Fruit fly (Drosophila melanogaster) whole organism, embryonic: ENCODE data around the gene CG15446.

ENCODE experiments used
- ATbp ChIP-seq: fragments of 200-800 bp; sonication (Bioruptor generic); optimal IDR thresholded peaks from 2 replicates; lab custom pipeline; 2017; ENCODE audit warnings: missing biosample characterization, mild to moderate bottlenecking, missing genetic modification characterization, missing genetic modification reagents
- Abd-B ChIP-seq: fragments of 200-800 bp; sonication (Bioruptor generic); optimal IDR thresholded peaks from 2 replicates; lab custom pipeline; 2018; ENCODE audit warnings: missing biosample characterization, mild to moderate bottlenecking, missing genetic modification characterization, moderate library complexity
- Atf6 ChIP-seq: fragments of 200-800 bp; sonication (Bioruptor generic); IDR thresholded peaks from 2 replicates; pipeline ENCODE4 v1.3.6; 2022; ENCODE audit warnings: missing biosample characterization, missing genetic modification characterization
- Blimp-1 ChIP-seq: fragments of 200-800 bp; sonication (Bioruptor generic); optimal IDR thresholded peaks from 3 replicates; lab custom pipeline; 2018; ENCODE audit warnings: missing biosample characterization, missing genetic modification characterization, mild to moderate bottlenecking, moderate library complexity, missing genetic modification reagents
- CG10654 ChIP-seq: fragments of 200-800 bp; sonication (Bioruptor generic); optimal IDR thresholded peaks from 2 replicates; lab custom pipeline; 2016; ENCODE audit warnings: missing biosample characterization, missing genetic modification characterization
- CG11695 ChIP-seq: fragments of 200-800 bp; sonication (Bioruptor generic); IDR thresholded peaks from 3 replicates; pipeline ENCODE4 v1.3.6; 2022; ENCODE audit warnings: missing biosample characterization, missing genetic modification characterization
- CG13775 ChIP-seq: fragments of 200-800 bp; sonication (Bioruptor generic); optimal IDR thresholded peaks from 3 replicates; lab custom pipeline; 2017; ENCODE audit warnings: missing biosample characterization, mild to moderate bottlenecking, missing genetic modification characterization
- CG14441 ChIP-seq: fragments of 200-800 bp; sonication (Bioruptor generic); IDR thresholded peaks from 2 replicates; pipeline ENCODE4 v1.3.6; 2022; ENCODE audit warnings: missing biosample characterization, missing genetic modification characterization
- CG16815 ChIP-seq: fragments of 200-800 bp; sonication (Bioruptor generic); optimal IDR thresholded peaks from 3 replicates; lab custom pipeline; 2017; ENCODE audit warnings: missing biosample characterization, mild to moderate bottlenecking, missing genetic modification characterization
- CG17385 ChIP-seq: fragments of 200-800 bp; sonication (Bioruptor generic); optimal IDR thresholded peaks from 3 replicates; lab custom pipeline; 2018; ENCODE audit warnings: missing biosample characterization, mild to moderate bottlenecking, missing genetic modification characterization
- CG1792 ChIP-seq: fragments of 200-800 bp; sonication (Bioruptor generic); optimal IDR thresholded peaks from 2 replicates; lab custom pipeline; 2016; ENCODE audit warnings: missing biosample characterization, missing genetic modification characterization
- CG2116 ChIP-seq: fragments of 200-800 bp; sonication (Bioruptor generic); optimal IDR thresholded peaks from 3 replicates; lab custom pipeline; 2018; ENCODE audit warnings: missing biosample characterization, mild to moderate bottlenecking, missing genetic modification characterization
- CG2120 ChIP-seq: fragments of 200-800 bp; sonication (Bioruptor generic); optimal IDR thresholded peaks from 3 replicates; lab custom pipeline; 2016; ENCODE audit warnings: missing biosample characterization, missing genetic modification characterization
- CG2678 ChIP-seq: fragments of 200-800 bp; sonication (Bioruptor generic); optimal IDR thresholded peaks from 3 replicates; lab custom pipeline; 2019; ENCODE audit warnings: missing biosample characterization, mild to moderate bottlenecking, missing genetic modification characterization, moderate library complexity
- CG42726 ChIP-seq: fragments of 200-800 bp; sonication (Bioruptor generic); IDR thresholded peaks from 2 replicates; pipeline ENCODE4 v1.3.6; 2022; ENCODE audit warnings: missing biosample characterization, missing genetic modification characterization; ENCODE audit not compliant: partially characterized antibody
- CG4404 ChIP-seq: fragments of 200-800 bp; sonication (Bioruptor generic); IDR thresholded peaks from 2 replicates; pipeline ENCODE4 v1.3.6; 2022; ENCODE audit warnings: missing biosample characterization, missing genetic modification characterization
- CG6175 ChIP-seq: fragments of 200-800 bp; sonication (Bioruptor generic); IDR thresholded peaks from 3 replicates; pipeline ENCODE4 v1.3.6; 2022; ENCODE audit warnings: missing biosample characterization, missing genetic modification characterization
- CG6689 ChIP-seq: fragments of 200-800 bp; sonication (Bioruptor generic); IDR thresholded peaks from 2 replicates; pipeline ENCODE4 v1.3.6; 2022; ENCODE audit warnings: missing biosample characterization, missing genetic modification characterization
- CG7556 ChIP-seq: fragments of 200-800 bp; sonication (Bioruptor generic); optimal IDR thresholded peaks from 2 replicates; lab custom pipeline; 2017; ENCODE audit warnings: missing biosample characterization, mild to moderate bottlenecking, missing genetic modification characterization
- CG9876 ChIP-seq: fragments of 200-800 bp; sonication (Bioruptor generic); optimal IDR thresholded peaks from 2 replicates; lab custom pipeline; 2016; ENCODE audit warnings: missing biosample characterization, missing genetic modification characterization
- Chrac-16 ChIP-seq: fragments of 200-800 bp; sonication (Bioruptor generic); optimal IDR thresholded peaks from 3 replicates; lab custom pipeline; 2016; ENCODE audit warnings: missing biosample characterization, missing genetic modification characterization
- Deaf1 ChIP-seq: fragments of 200-800 bp; optimal IDR thresholded peaks from 3 replicates; lab custom pipeline; 2019; ENCODE audit warnings: missing biosample characterization, mild to moderate bottlenecking, missing genetic modification characterization, moderate library complexity
- Dfd ChIP-seq, 2 experiments: fragments of >200 bp; optimal IDR thresholded peaks; 2 replicates each; lab custom pipeline; 2017; ENCODE audit warnings: missing biosample characterization in 2 of 2, missing genetic modification characterization in 2 of 2
- Dll ChIP-seq: fragments of 200-800 bp; sonication (Bioruptor generic); IDR thresholded peaks from 4 replicates; pipeline ENCODE4 v1.3.6; 2022; ENCODE audit warnings: missing biosample characterization, missing genetic modification characterization; ENCODE audit not compliant: partially characterized antibody
- HHEX ChIP-seq: fragments of 200-800 bp; sonication (Bioruptor generic); optimal IDR thresholded peaks from 3 replicates; lab custom pipeline; 2017; ENCODE audit warnings: missing biosample characterization, mild to moderate bottlenecking, missing genetic modification characterization, missing genetic modification reagents
- Hr39 ChIP-seq: fragments of >200 bp; optimal IDR thresholded peaks from 2 replicates; lab custom pipeline; 2017
- Med ChIP-seq: fragments of 200-800 bp; sonication (Bioruptor generic); peaks from one replicate; lab custom pipeline; 2016; ENCODE audit warnings: missing biosample characterization, missing genetic modification characterization, mild to moderate bottlenecking, inconsistent platforms, moderate library complexity
- Optix ChIP-seq: fragments of 200-800 bp; sonication (Bioruptor generic); IDR thresholded peaks from 3 replicates; pipeline ENCODE4 v1.3.6; 2022; ENCODE audit warnings: missing biosample characterization, missing genetic modification characterization
- Sin3A ChIP-seq: fragments of >200 bp; optimal IDR thresholded peaks from 2 replicates; lab custom pipeline; 2018
- Tbp ChIP-seq: fragments of >200 bp; optimal IDR thresholded peaks from 2 replicates; lab custom pipeline; 2018; ENCODE audit warnings: missing biosample characterization, missing genetic modification characterization
- ab ChIP-seq: fragments of 200-800 bp; sonication (Bioruptor generic); optimal IDR thresholded peaks from 2 replicates; lab custom pipeline; 2016; ENCODE audit warnings: missing biosample characterization, missing genetic modification characterization
- al ChIP-seq: fragments of 200-800 bp; sonication (Bioruptor generic); IDR thresholded peaks from 2 replicates; pipeline ENCODE4 v1.3.6; 2022; ENCODE audit warnings: missing biosample characterization, missing genetic modification characterization
- ap ChIP-seq: fragments of 200-800 bp; sonication (Bioruptor generic); IDR thresholded peaks from 2 replicates; pipeline ENCODE4 v1.3.6; 2022; ENCODE audit warnings: missing biosample characterization, missing genetic modification characterization
- chif ChIP-seq, 2 experiments: fragments of 200-800 bp; sonication (Bioruptor generic); optimal IDR thresholded peaks; 3 replicates each; lab custom pipeline; 2016; ENCODE audit warnings: missing biosample characterization in 2 of 2, missing genetic modification characterization in 2 of 2
- corto ChIP-seq: fragments of 200-800 bp; sonication (Bioruptor generic); optimal IDR thresholded peaks from 2 replicates; lab custom pipeline; 2016; ENCODE audit warnings: missing biosample characterization, mild to moderate bottlenecking, missing genetic modification characterization, moderate library complexity
- croc ChIP-seq: fragments of 200-800 bp; sonication (Bioruptor generic); conservative IDR thresholded peaks from 3 replicates; pipeline ENCODE4 v1.3.6; 2022; ENCODE audit warnings: missing biosample characterization, missing genetic modification characterization
- gcm ChIP-seq: fragments of 200-800 bp; sonication (Bioruptor generic); optimal IDR thresholded peaks from 2 replicates; lab custom pipeline; 2019; ENCODE audit warnings: missing biosample characterization, mild to moderate bottlenecking, missing genetic modification characterization, moderate library complexity
- hkb ChIP-seq, 2 experiments: fragments of 200-800 bp in 1 of 2; fragments of >200 bp in 1 of 2; sonication (Bioruptor generic) in 1 of 2; IDR thresholded peaks in 1 of 2; optimal IDR thresholded peaks in 1 of 2; 2 replicates each; pipeline versions ENCODE4 v1.3.6 to Lab custom; 2017 to 2022; ENCODE audit warnings: missing biosample characterization in 1 of 2, missing genetic modification characterization in 1 of 2
- inv ChIP-seq: fragments of 200-800 bp; sonication (Bioruptor generic); IDR thresholded peaks from 2 replicates; pipeline ENCODE4 v1.3.6; 2022; ENCODE audit warnings: missing biosample characterization, missing genetic modification characterization; ENCODE audit not compliant: partially characterized antibody
- jumu ChIP-seq: fragments of 200-800 bp; sonication (Bioruptor generic); optimal IDR thresholded peaks from 3 replicates; lab custom pipeline; 2016; ENCODE audit warnings: missing biosample characterization, missing genetic modification characterization
- klu ChIP-seq: fragments of 200-800 bp; sonication (Bioruptor generic); IDR thresholded peaks from 2 replicates; pipeline ENCODE4 v1.3.6; 2022; ENCODE audit warnings: missing biosample characterization, missing genetic modification characterization
- nmo ChIP-seq: fragments of 200-800 bp; sonication (Bioruptor generic); optimal IDR thresholded peaks from 2 replicates; lab custom pipeline; 2018; ENCODE audit warnings: missing biosample characterization, mild to moderate bottlenecking, missing genetic modification characterization, moderate library complexity
- phol ChIP-seq: fragments of 200-800 bp; sonication (Bioruptor generic); optimal IDR thresholded peaks from 3 replicates; lab custom pipeline; 2018; ENCODE audit warnings: missing biosample characterization, mild to moderate bottlenecking, missing genetic modification characterization, moderate library complexity
- sens ChIP-seq: fragments of 200-800 bp; sonication (Bioruptor generic); peaks from one replicate; lab custom pipeline; 2016; ENCODE audit warnings: missing biosample characterization, missing genetic modification characterization
- sima ChIP-seq: fragments of 200-800 bp; sonication (Bioruptor generic); optimal IDR thresholded peaks from 2 replicates; lab custom pipeline; 2016; ENCODE audit warnings: missing biosample characterization, missing genetic modification characterization
- tna ChIP-seq: fragments of 200-800 bp; sonication (Bioruptor generic); IDR thresholded peaks from 2 replicates; pipeline ENCODE4 v1.3.6; 2022; ENCODE audit warnings: missing biosample characterization, missing genetic modification characterization; ENCODE audit not compliant: partially characterized antibody
- ttk ChIP-seq: fragments of 200-800 bp; sonication (Bioruptor generic); IDR thresholded peaks from 2 replicates; pipeline ENCODE4 v2.1.2; 2022; ENCODE audit warnings: missing biosample characterization, missing genetic modification characterization
- vfl ChIP-seq: fragments of 200-800 bp; sonication (Bioruptor generic); optimal IDR thresholded peaks from 2 replicates; lab custom pipeline; 2016; ENCODE audit warnings: missing biosample characterization, missing genetic modification characterization
- z ChIP-seq: fragments of 200-800 bp; sonication (Bioruptor generic); IDR thresholded peaks from 3 replicates; pipeline ENCODE4 v1.3.6; 2022; ENCODE audit warnings: missing biosample characterization, missing genetic modification characterization
- zfh2 ChIP-seq: fragments of 200-800 bp; sonication (Bioruptor generic); optimal IDR thresholded peaks from 2 replicates; lab custom pipeline; 2016; ENCODE audit warnings: missing biosample characterization, missing genetic modification characterization

CG15446 gene

dm6 chrX:21053099-21053715 is 48.8 kb downstream of the CG15446 start (continued):
- TF ChIP-seq croc (GFP tag; lab: Robert Waterston, UW) (no peak; the same call in 2 of the 3 replicates), CG10654 (GFP tag; lab: Kevin White, UChicago) (peak; percentile 51), CG2678 (tag; lab: Kevin White, UChicago) (peak; percentile 60), CG9876 (GFP tag; lab: Kevin White, UChicago) (peak; percentile 69), CG13775 (GFP tag; lab: Kevin White, UChicago) (peak; percentile 82), ttk (GFP tag; lab: Robert Waterston, UW) (peak; percentile 39; the same call in 1 of the 2 replicates), inv (GFP tag; lab: Robert Waterston, UW) (peak; percentile 77), Deaf1 (tag; lab: Kevin White, UChicago) (peak; percentile 3), ap (no peak), sens (GFP tag; lab: Kevin White, UChicago) (peak; percentile 92), Atf6 (GFP tag; lab: Robert Waterston, UW) (peak; percentile 61; the same call in 1 of the 2 replicates), CG42726 (GFP tag; lab: Robert Waterston, UW) (peak; percentile 66), Chrac-16 (GFP tag; lab: Kevin White, UChicago) (no peak), nmo (GFP tag; lab: Kevin White, UChicago) (peak; percentile 65), vfl (GFP tag; lab: Kevin White, UChicago) (peak; percentile 47), CG6175 (peak; percentile 40; the same call in 1 of the 3 replicates), CG2120 (GFP tag; lab: Kevin White, UChicago) (peak; percentile 67), Blimp-1 (GFP tag; lab: Kevin White, UChicago) (peak; percentile 20), HHEX (GFP tag; lab: Kevin White, UChicago) (peak; percentile 90), CG16815 (GFP tag; lab: Kevin White, UChicago) (no peak), CG6689 (GFP tag; lab: Robert Waterston, UW) (peak; percentile 24; the same call in 1 of the 2 replicates), CG7556 (GFP tag; lab: Kevin White, UChicago) (peak; percentile 23), CG2116 (GFP tag; lab: Kevin White, UChicago) (peak; percentile 83), Dfd (GFP tag; optimal IDR thresholded peaks at IDR 0.05; lab: Kevin White, UChicago) (no peak), tna (GFP tag; lab: Robert Waterston, UW) (peak; percentile 66), CG11695 (GFP tag; lab: Robert Waterston, UW) (no peak), CG4404 (GFP tag; lab: Robert Waterston, UW) (0 out of 2 replicates have a peak, but pooled peaks have one; percentile 17), Dll (peak; percentile 77), hkb (optimal IDR thresholded peaks at IDR 0.05; lab: Kevin White, UChicago) (no peak), hkb (GFP tag; IDR thresholded peaks at IDR 0.05; lab: Robert Waterston, UW) (peak; percentile 70), Tbp (no peak), chif (GFP tag; optimal IDR thresholded peaks at IDR 0.05; lab: Kevin White, UChicago) (peak; percentile 47 to 59), CG1792 (GFP tag; lab: Kevin White, UChicago) (peak; percentile 75), phol (peak; percentile 66), jumu (GFP tag; lab: Kevin White, UChicago) (peak; percentile 54), ab (peak; percentile 43), sima (peak; percentile 24), ATbp (GFP tag; lab: Kevin White, UChicago) (peak; percentile 76), CG14441 (GFP tag; lab: Robert Waterston, UW) (peak; percentile 57; the same call in 1 of the 2 replicates), z (GFP tag; lab: Robert Waterston, UW) (no peak), gcm (GFP tag; lab: Kevin White, UChicago) (peak; percentile 59), CG17385 (GFP tag; lab: Kevin White, UChicago) (peak; percentile 94), Sin3A (peak; percentile 75), zfh2 (GFP tag; lab: Kevin White, UChicago) (peak; percentile 81), Abd-B (GFP tag; lab: Kevin White, UChicago) (peak; percentile 19), Optix (GFP tag; lab: Robert Waterston, UW) (peak; percentile 62; the same call in 1 of the 3 replicates), corto (no peak), al (GFP tag; lab: Robert Waterston, UW) (peak; percentile 48; the same call in 1 of the 2 replicates), klu (GFP tag; lab: Robert Waterston, UW) (no peak), Med (GFP tag; lab: Kevin White, UChicago) (peak; percentile 97), Hr39 (no peak)
